Fruit fly (Drosophila melanogaster): ENCODE measurements around the gene CG5043.

- no peak for TF ChIP-seq CTCF (optimal IDR thresholded peaks at IDR 0.05)
- no peak for TF ChIP-seq CG8478 (optimal IDR thresholded peaks at IDR 0.05)
Measured at dm6 chr2L:17389104-17389503, 44.6 kb upstream of the CG5043 start.

Data from S2 (cell line).